Worm (Caenorhabditis elegans) whole organism, L3 larva: Measurements from ENCODE around the gene K06G5.3.

Source experiments
- R02D3.7 ChIP-seq: fragments of 150-350 bp; optimal IDR thresholded peaks from 2 replicates; lab custom pipeline; 2014; ENCODE audit warnings: missing biosample characterization, missing genetic modification characterization
- ZK546.5 ChIP-seq: sonication (generic microtip); optimal IDR thresholded peaks from 2 replicates; lab custom pipeline; 2017; ENCODE audit warnings: missing biosample characterization, missing genetic modification characterization
- aly-2 ChIP-seq: fragments of 150-350 bp; optimal IDR thresholded peaks from 2 replicates; lab custom pipeline; 2014; ENCODE audit warnings: missing biosample characterization, missing genetic modification characterization
- ama-1 ChIP-seq: fragments of 150-350 bp; optimal IDR thresholded peaks from 2 replicates; lab custom pipeline; 2018
- ceh-16 ChIP-seq: sonication (generic microtip); optimal IDR thresholded peaks from 2 replicates; lab custom pipeline; 2017; ENCODE audit warnings: missing biosample characterization, missing genetic modification characterization
- ceh-28 ChIP-seq: fragments of 150-350 bp; optimal IDR thresholded peaks from 2 replicates; lab custom pipeline; 2014; ENCODE audit warnings: missing biosample characterization, missing genetic modification reagents, missing genetic modification characterization
- ceh-82 ChIP-seq: fragments of 150-350 bp; optimal IDR thresholded peaks from 2 replicates; lab custom pipeline; 2014; ENCODE audit warnings: missing biosample characterization, missing genetic modification characterization
- ceh-9 ChIP-seq: sonication (generic microtip); optimal IDR thresholded peaks from 2 replicates; lab custom pipeline; 2018; ENCODE audit warnings: missing biosample characterization, missing genetic modification characterization
- daf-12 ChIP-seq: fragments of 150-350 bp; optimal IDR thresholded peaks from 2 replicates; lab custom pipeline; 2014; ENCODE audit warnings: missing biosample characterization, missing genetic modification reagents, missing genetic modification characterization
- egl-27 ChIP-seq: sonication (generic microtip); optimal IDR thresholded peaks from 4 replicates; lab custom pipeline; 2017; ENCODE audit warnings: missing biosample characterization, missing genetic modification reagents, missing genetic modification characterization
- elt-1 ChIP-seq: fragments of 150-350 bp; optimal IDR thresholded peaks from 2 replicates; lab custom pipeline; 2014; ENCODE audit warnings: missing biosample characterization, missing genetic modification characterization
- elt-2 ChIP-seq: sonication (generic microtip); optimal IDR thresholded peaks from 2 replicates; lab custom pipeline; 2016; ENCODE audit warnings: missing genetic modification reagents, mild to moderate bottlenecking, missing genetic modification characterization, missing compliant biosample characterization
- elt-3 ChIP-seq, 3 experiments: fragments of 150-350 bp in 1 of 3; sonication (generic microtip) in 2 of 3; optimal IDR thresholded peaks; 2 replicates in 2 of 3; 4 replicates in 1 of 3; lab custom pipeline; 2014 to 2017; ENCODE audit warnings: missing biosample characterization in 3 of 3, missing genetic modification characterization in 3 of 3
- fkh-10 ChIP-seq: sonication (generic microtip); optimal IDR thresholded peaks from 2 replicates; lab custom pipeline; 2017; ENCODE audit warnings: missing biosample characterization, missing genetic modification reagents, missing genetic modification characterization
- fkh-2 ChIP-seq: fragments of 150-350 bp; optimal IDR thresholded peaks from 2 replicates; lab custom pipeline; 2014; ENCODE audit warnings: missing biosample characterization, missing genetic modification reagents, missing genetic modification characterization
- fos-1 ChIP-seq: fragments of 150-350 bp; optimal IDR thresholded peaks from 2 replicates; lab custom pipeline; 2014; ENCODE audit warnings: missing biosample characterization, missing genetic modification characterization
- jun-1 ChIP-seq: fragments of 150-350 bp; optimal IDR thresholded peaks from 2 replicates; lab custom pipeline; 2014; ENCODE audit warnings: missing biosample characterization, missing genetic modification reagents, missing genetic modification characterization
- lin-15B ChIP-seq: fragments of 150-350 bp; optimal IDR thresholded peaks from 2 replicates; lab custom pipeline; 2014; ENCODE audit warnings: missing biosample characterization, missing genetic modification characterization
- mdl-1 ChIP-seq: fragments of 150-350 bp; optimal IDR thresholded peaks from 2 replicates; lab custom pipeline; 2014; ENCODE audit warnings: missing biosample characterization, missing genetic modification characterization
- mml-1 ChIP-seq: fragments of 150-350 bp; sonication (generic microtip); optimal IDR thresholded peaks from 3 replicates; lab custom pipeline; 2014; ENCODE audit warnings: missing biosample characterization, missing genetic modification characterization
- nfya-1 ChIP-seq: sonication (generic microtip); optimal IDR thresholded peaks from 2 replicates; lab custom pipeline; 2017; ENCODE audit warnings: missing genetic modification characterization, mild to moderate bottlenecking, missing compliant biosample characterization, antibody characterized with exemption, moderate library complexity; ENCODE audit not compliant: insufficient read depth
- nhr-11 ChIP-seq: fragments of 150-350 bp; optimal IDR thresholded peaks from 2 replicates; lab custom pipeline; 2014; ENCODE audit warnings: missing biosample characterization, missing genetic modification characterization
- nhr-25 ChIP-seq: sonication (generic microtip); optimal IDR thresholded peaks from 2 replicates; lab custom pipeline; 2017; ENCODE audit warnings: missing biosample characterization, missing genetic modification characterization
- nhr-28 ChIP-seq: fragments of 150-350 bp; optimal IDR thresholded peaks from 2 replicates; lab custom pipeline; 2014; ENCODE audit warnings: missing biosample characterization, missing genetic modification characterization
- nhr-43 ChIP-seq: sonication (generic microtip); optimal IDR thresholded peaks from 2 replicates; lab custom pipeline; 2016; ENCODE audit warnings: mild to moderate bottlenecking, missing genetic modification characterization, missing compliant biosample characterization; ENCODE audit not compliant: poor library complexity, severe bottlenecking
- nhr-67 ChIP-seq: fragments of 150-350 bp; optimal IDR thresholded peaks from 2 replicates; lab custom pipeline; 2014; ENCODE audit warnings: missing biosample characterization, missing genetic modification characterization
- nhr-76 ChIP-seq: fragments of 150-350 bp; sonication (generic microtip); optimal IDR thresholded peaks from 5 replicates; lab custom pipeline; 2014; ENCODE audit warnings: missing biosample characterization, missing genetic modification characterization
- nhr-77 ChIP-seq: fragments of 150-350 bp; optimal IDR thresholded peaks from 2 replicates; lab custom pipeline; 2014; ENCODE audit warnings: missing biosample characterization, missing genetic modification characterization
- pha-4 ChIP-seq: fragments of 150-350 bp; optimal IDR thresholded peaks from 2 replicates; lab custom pipeline; 2014; ENCODE audit warnings: missing biosample characterization, missing genetic modification reagents, missing genetic modification characterization
- pqm-1 ChIP-seq: fragments of 150-350 bp; optimal IDR thresholded peaks from 2 replicates; lab custom pipeline; 2017; ENCODE audit warnings: missing biosample characterization, missing genetic modification characterization, inconsistent platforms
- sea-2 ChIP-seq: fragments of 150-350 bp; sonication (generic microtip); optimal IDR thresholded peaks from 4 replicates; lab custom pipeline; 2014; ENCODE audit warnings: missing biosample characterization, missing genetic modification reagents, missing genetic modification characterization
- skn-1 ChIP-seq: fragments of 150-350 bp; optimal IDR thresholded peaks from 2 replicates; lab custom pipeline; 2014; ENCODE audit warnings: missing biosample characterization, missing genetic modification characterization
- snpc-4 ChIP-seq: fragments of 150-350 bp; optimal IDR thresholded peaks from 2 replicates; lab custom pipeline; 2014; ENCODE audit warnings: missing biosample characterization, missing genetic modification characterization
- tbx-2 ChIP-seq: sonication (generic microtip); optimal IDR thresholded peaks from 2 replicates; lab custom pipeline; 2016; ENCODE audit warnings: mild to moderate bottlenecking, missing genetic modification characterization, missing compliant biosample characterization
- unc-39 ChIP-seq: sonication (generic microtip); optimal IDR thresholded peaks from 4 replicates; lab custom pipeline; 2017; ENCODE audit warnings: missing biosample characterization, missing genetic modification characterization
- unc-62 ChIP-seq: fragments of 150-350 bp; sonication (generic microtip); optimal IDR thresholded peaks from 4 replicates; lab custom pipeline; 2014; ENCODE audit warnings: missing biosample characterization, missing genetic modification reagents, missing genetic modification characterization
- ztf-11 ChIP-seq: fragments of 150-350 bp; optimal IDR thresholded peaks from 2 replicates; lab custom pipeline; 2014; ENCODE audit warnings: missing biosample characterization, missing genetic modification characterization
- ztf-4 ChIP-seq: fragments of 150-350 bp; optimal IDR thresholded peaks from 2 replicates; lab custom pipeline; 2014; ENCODE audit warnings: missing biosample characterization, missing genetic modification characterization

Gene K06G5.3

DNA sequence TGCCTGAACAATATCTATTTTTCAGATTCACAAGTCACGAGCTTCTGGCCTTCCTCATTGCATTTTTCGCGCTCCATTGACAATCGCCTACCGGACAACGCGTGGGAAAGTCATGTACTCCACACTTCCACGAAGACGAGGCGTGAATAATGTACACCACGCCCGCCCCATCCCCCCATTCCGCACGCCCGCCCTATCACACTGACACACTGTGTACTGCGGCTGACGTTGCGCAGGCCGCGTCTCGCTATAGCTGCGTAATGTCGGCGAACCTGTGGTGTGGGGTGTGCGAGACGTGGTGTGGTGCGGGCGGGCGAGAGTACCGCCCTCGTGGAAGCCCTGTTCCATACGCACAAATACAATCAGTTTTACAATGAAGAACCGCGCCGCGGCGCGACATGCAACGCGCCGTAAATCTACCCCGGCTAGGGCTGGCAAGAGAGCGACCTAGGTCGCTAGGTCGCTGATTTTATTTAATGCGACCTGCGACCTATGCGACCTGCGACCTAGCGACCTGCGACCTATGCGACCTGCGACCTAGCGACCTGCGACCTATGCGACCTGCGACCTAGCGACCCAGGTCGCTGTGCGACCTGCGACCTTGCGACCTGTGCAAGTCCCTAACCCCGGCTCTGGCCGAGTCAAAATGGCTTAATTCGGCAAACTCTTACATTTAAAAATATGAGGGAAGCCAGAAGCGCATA lies 13.2 kb upstream of the K06G5.3 start:
- TF ChIP-seq ceh-82 (tag; lab: Kevin White, UChicago) (no peak), sea-2 (GFP tag; lab: Kevin White, UChicago) (no peak), unc-39 (tag; lab: Kevin White, UChicago) (no peak), R02D3.7 (no peak), aly-2 (tag; lab: Kevin White, UChicago) (no peak), nhr-67 (no peak), egl-27 (no peak), ZK546.5 (no peak), skn-1 (no peak), tbx-2 (tag; lab: Kevin White, UChicago) (no peak), daf-12 (tag; lab: Kevin White, UChicago) (no peak), nhr-28 (tag; lab: Kevin White, UChicago) (no peak), ceh-9 (tag; lab: Kevin White, UChicago) (no peak), jun-1 (no peak)

DNA sequence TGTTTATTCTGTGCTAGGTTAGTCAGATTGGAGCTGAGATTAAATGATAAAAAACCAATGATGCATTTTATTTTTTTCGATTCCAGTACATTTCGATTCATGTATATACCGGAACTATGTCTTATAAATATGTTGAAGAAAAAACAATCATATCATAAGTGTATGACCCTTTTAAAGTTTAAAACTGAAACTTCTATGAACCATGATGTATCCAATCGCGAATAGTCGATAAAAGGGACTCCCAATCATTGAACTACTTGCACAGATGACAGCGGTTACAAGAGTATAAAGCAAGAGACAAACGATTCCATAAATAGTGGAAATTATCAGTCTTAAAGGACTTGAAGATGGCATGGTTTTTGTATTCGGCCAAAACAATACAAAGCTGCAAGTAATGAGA lies 11.9 kb upstream of the K06G5.3 start, which contains the start of gene srg-37:
Gene srg-37, minus strand, starts transcription at position 101 of the 400 bp plus-strand sequence.
- no peak for TF ChIP-seq fkh-10 (GFP tag; lab: Kevin White, UChicago)
- no peak for TF ChIP-seq daf-12 (tag; lab: Kevin White, UChicago)
- TF ChIP-seq ceh-82 (tag; lab: Kevin White, UChicago): no peak
- TF ChIP-seq nhr-77: no peak
- no peak for TF ChIP-seq egl-27
- TF ChIP-seq ztf-4: no peak
- no peak for TF ChIP-seq snpc-4
- no peak for TF ChIP-seq pha-4 (tag; lab: Kevin White, UChicago)
- TF ChIP-seq fos-1 (tag; lab: Kevin White, UChicago): no peak
- TF ChIP-seq nhr-43 (tag; lab: Kevin White, UChicago): no peak
- TF ChIP-seq nhr-76: no peak
- TF ChIP-seq unc-39 (tag; lab: Kevin White, UChicago): no peak
- TF ChIP-seq nhr-25 (tag; lab: Kevin White, UChicago): no peak
- TF ChIP-seq elt-1: no peak
- TF ChIP-seq ceh-16: no peak
- TF ChIP-seq ZK546.5: no peak
- no peak for TF ChIP-seq unc-62 (GFP tag; lab: Kevin White, UChicago)
- TF ChIP-seq, all 47 proteins: peak for 0

DNA sequence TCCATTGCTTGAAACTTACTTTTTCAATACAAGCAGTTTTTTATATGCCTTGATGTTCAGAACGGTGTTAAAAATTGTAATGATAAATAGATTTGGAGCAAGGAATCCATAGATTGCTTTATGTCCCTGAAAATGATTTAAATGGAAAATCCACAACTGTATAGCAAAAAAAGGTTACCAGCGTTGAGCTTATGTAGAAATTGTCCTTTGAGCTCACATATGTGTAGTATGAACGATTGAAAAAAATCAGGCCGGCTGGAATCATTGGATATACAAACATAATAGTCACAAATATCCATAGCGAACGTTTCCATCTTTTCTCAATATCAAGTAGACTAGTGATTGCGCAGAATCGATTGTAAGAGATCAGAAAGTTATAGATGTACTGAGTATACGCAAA lies 11.3 kb upstream of the K06G5.3 start, which contains the start of gene srg-36:
Gene srg-36, minus strand, starts transcription at position 101 of the 400 bp plus-strand sequence.
- TF ChIP-seq nhr-11 (tag; lab: Kevin White, UChicago): no peak
- no peak for TF ChIP-seq ztf-4
- no peak for TF ChIP-seq ama-1 (lab: Kevin White, UChicago)
- TF ChIP-seq fkh-2: no peak
- TF ChIP-seq ceh-28: no peak
- no peak for TF ChIP-seq fkh-10 (GFP tag; lab: Kevin White, UChicago)
- no peak for TF ChIP-seq daf-12 (tag; lab: Kevin White, UChicago)
- TF ChIP-seq mml-1 (tag; lab: Kevin White, UChicago): no peak

DNA sequence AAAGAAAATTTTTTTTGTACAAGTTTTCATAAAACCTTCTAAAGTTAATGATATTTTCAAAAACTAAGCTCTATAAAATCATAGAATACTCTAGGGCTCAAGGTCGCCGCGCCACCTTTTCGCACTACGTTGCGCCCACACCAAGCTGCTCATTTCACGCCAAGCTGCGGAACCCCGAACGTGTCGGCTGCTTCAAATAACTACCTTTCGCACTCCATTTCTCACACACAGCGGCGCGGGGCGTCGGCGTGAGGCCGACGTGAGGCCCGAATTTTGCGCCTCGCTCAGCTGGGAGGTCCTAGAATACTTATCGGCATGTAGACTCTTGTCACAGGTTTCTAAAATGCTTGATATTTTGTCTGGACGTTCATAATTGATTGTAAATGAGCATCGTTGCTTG lies 8.9 kb upstream of the K06G5.3 start:
- TF ChIP-seq nfya-1 (tag; lab: Kevin White, UChicago) (no peak), aly-2 (tag; lab: Kevin White, UChicago) (no peak), unc-39 (tag; lab: Kevin White, UChicago) (no peak), fos-1 (tag; lab: Kevin White, UChicago) (no peak), tbx-2 (tag; lab: Kevin White, UChicago) (no peak), ztf-11 (tag; lab: Kevin White, UChicago) (no peak), ceh-16 (no peak), ceh-28 (no peak), nhr-43 (tag; lab: Kevin White, UChicago) (no peak), skn-1 (no peak), mml-1 (tag; lab: Kevin White, UChicago) (no peak), fkh-2 (no peak), mdl-1 (tag; lab: Kevin White, UChicago) (no peak), pqm-1 (tag; lab: Kevin White, UChicago) (no peak), jun-1 (no peak), lin-15B (tag; lab: Kevin White, UChicago) (no peak), elt-2 (tag; lab: Kevin White, UChicago) (no peak), elt-3 (tag; optimal IDR thresholded peaks at IDR 0.05; lab: Kevin White, UChicago) (no peak), ceh-82 (tag; lab: Kevin White, UChicago) (no peak), nhr-67 (no peak)
